Worm (Caenorhabditis elegans) whole organism, young adult: ENCODE data around the gene erg-28.

Experiments
- F22D6.2 ChIP-seq: sonication (generic microtip); optimal IDR thresholded peaks from 2 replicates; lab custom pipeline; 2016; ENCODE audit warnings: mild to moderate bottlenecking, missing genetic modification characterization, missing compliant biosample characterization
- dpff-1 ChIP-seq: sonication (generic microtip); optimal IDR thresholded peaks from 2 replicates; lab custom pipeline; 2017; ENCODE audit warnings: mild to moderate bottlenecking, missing genetic modification characterization, missing compliant biosample characterization

DNA sequence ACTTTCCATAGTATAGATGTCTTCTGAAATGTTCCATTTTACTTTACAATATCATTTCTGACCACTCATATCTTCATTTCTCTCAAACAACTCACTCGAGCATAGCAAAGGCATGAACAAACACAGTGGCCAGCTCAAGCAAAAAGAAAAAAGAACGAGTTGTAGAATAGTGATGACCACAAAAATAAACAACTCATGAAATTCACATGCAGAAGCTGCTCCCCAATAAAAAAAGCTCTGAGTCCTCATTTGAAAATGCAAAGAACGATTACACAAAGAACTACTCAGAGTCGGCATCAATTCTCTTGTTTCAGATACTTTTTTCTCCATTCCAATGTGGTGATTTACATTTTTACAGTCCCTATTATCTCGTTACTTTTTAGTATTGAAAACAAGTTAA is 27.5 kb downstream of the erg-28 start:
- TF ChIP-seq F22D6.2 (no peak), dpff-1 (tag; lab: Kevin White, UChicago) (no peak)
